Worm (Caenorhabditis elegans) whole organism, L2 larva: ENCODE measurements around the gene fbxb-65.

ENCODE experiments used
- Y55F3AM.14 ChIP-seq: fragments of 200-800 bp; sonication (Bioruptor generic); optimal IDR thresholded peaks from 2 replicates; lab custom pipeline; 2018; ENCODE audit warnings: mild to moderate bottlenecking, missing genetic modification characterization, missing compliant biosample characterization
- ceh-16 ChIP-seq: fragments of 150-350 bp; optimal IDR thresholded peaks from 2 replicates; lab custom pipeline; 2014; ENCODE audit warnings: missing biosample characterization, missing genetic modification characterization
- ceh-82 ChIP-seq: fragments of 150-350 bp; optimal IDR thresholded peaks from 2 replicates; lab custom pipeline; 2014; ENCODE audit warnings: missing biosample characterization, missing genetic modification characterization
- egl-27 ChIP-seq: sonication (generic microtip); optimal IDR thresholded peaks from 3 replicates; lab custom pipeline; 2017; ENCODE audit warnings: missing biosample characterization, missing genetic modification reagents, missing genetic modification characterization
- fos-1 ChIP-seq: fragments of 150-350 bp; optimal IDR thresholded peaks from 2 replicates; lab custom pipeline; 2014; ENCODE audit warnings: missing biosample characterization, missing genetic modification characterization
- gmeb-1 ChIP-seq: fragments of 150-350 bp; optimal IDR thresholded peaks from 2 replicates; lab custom pipeline; 2014; ENCODE audit warnings: missing biosample characterization, missing genetic modification characterization
- lsy-2 ChIP-seq, 2 experiments: fragments of 150-350 bp in 1 of 2; sonication (generic microtip) in 1 of 2; optimal IDR thresholded peaks; 2 replicates each; lab custom pipeline; 2014 to 2017; ENCODE audit warnings: missing biosample characterization in 2 of 2, missing genetic modification characterization in 2 of 2
- nhr-11 ChIP-seq: fragments of 150-350 bp; optimal IDR thresholded peaks from 2 replicates; lab custom pipeline; 2014; ENCODE audit warnings: missing biosample characterization, missing genetic modification characterization
- nhr-23 ChIP-seq: fragments of 150-350 bp; optimal IDR thresholded peaks from 2 replicates; lab custom pipeline; 2014; ENCODE audit warnings: missing biosample characterization, missing genetic modification reagents, missing genetic modification characterization
- sma-9 ChIP-seq, 2 experiments: fragments of 150-350 bp in 1 of 2; sonication (generic microtip) in 1 of 2; optimal IDR thresholded peaks; 2 replicates each; lab custom pipeline; 2014 to 2016; ENCODE audit warnings: missing genetic modification characterization in 2 of 2, mild to moderate bottlenecking in 1 of 2, missing biosample characterization in 1 of 2, missing compliant biosample characterization in 1 of 2, missing genetic modification reagents in 1 of 2, moderate library complexity in 1 of 2
- unc-39 ChIP-seq: fragments of 150-350 bp; optimal IDR thresholded peaks from 2 replicates; lab custom pipeline; 2014; ENCODE audit warnings: missing biosample characterization, missing genetic modification characterization
- unc-62 ChIP-seq: fragments of 150-350 bp; optimal IDR thresholded peaks from 2 replicates; lab custom pipeline; 2014; ENCODE audit warnings: missing biosample characterization, missing genetic modification reagents, missing genetic modification characterization
- zag-1 ChIP-seq: fragments of 150-350 bp; optimal IDR thresholded peaks from 2 replicates; lab custom pipeline; 2014; ENCODE audit warnings: missing biosample characterization, missing genetic modification characterization
- ztf-11 ChIP-seq: sonication (generic microtip); optimal IDR thresholded peaks from 2 replicates; lab custom pipeline; 2017; ENCODE audit warnings: missing biosample characterization, missing genetic modification characterization

The fbxb-65 gene

DNA sequence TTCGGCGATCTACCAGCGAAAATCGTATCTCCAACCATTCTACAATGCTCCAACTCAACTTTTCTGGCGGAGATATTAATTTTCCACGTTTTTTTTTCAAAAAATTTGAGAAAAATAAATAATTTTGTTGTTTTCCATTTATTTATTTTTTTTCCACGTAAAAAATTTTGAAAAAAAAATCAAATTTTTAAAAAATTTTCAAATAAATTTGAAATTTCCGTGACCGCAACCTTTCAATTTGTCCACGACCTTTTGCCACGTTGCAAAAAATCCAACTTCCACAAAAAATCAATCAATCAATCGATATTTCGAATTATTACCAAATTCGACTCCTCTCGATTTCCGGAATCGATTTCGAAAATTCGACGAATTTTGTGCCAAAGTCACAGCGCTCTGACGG, 41.9 kb downstream of the fbxb-65 start, which contains the start of gene Y43F8A.2:
TSS of gene Y43F8A.2 (plus strand) at position 301 of the 400 bp plus-strand sequence.
- TF ChIP-seq ceh-16 (tag; lab: Kevin White, UChicago): no peak
- no peak for TF ChIP-seq zag-1 (tag; lab: Kevin White, UChicago)
- no peak for TF ChIP-seq ztf-11 (tag; lab: Kevin White, UChicago)
- TF ChIP-seq Y55F3AM.14 (GFP tag; lab: Kevin White, UChicago): no peak
- no peak for TF ChIP-seq lsy-2 (tag; optimal IDR thresholded peaks at IDR 0.05; lab: Kevin White, UChicago)
- TF ChIP-seq unc-39 (tag; lab: Kevin White, UChicago): no peak
- no peak for TF ChIP-seq unc-62 (GFP tag; lab: Kevin White, UChicago)
- no peak for TF ChIP-seq egl-27
- no peak for TF ChIP-seq sma-9 (GFP tag; optimal IDR thresholded peaks at IDR 0.05; lab: Kevin White, UChicago)
- no peak for TF ChIP-seq sma-9 (tag; optimal IDR thresholded peaks at IDR 0.05; lab: Kevin White, UChicago)
- no peak for TF ChIP-seq nhr-23 (tag; lab: Kevin White, UChicago)

DNA sequence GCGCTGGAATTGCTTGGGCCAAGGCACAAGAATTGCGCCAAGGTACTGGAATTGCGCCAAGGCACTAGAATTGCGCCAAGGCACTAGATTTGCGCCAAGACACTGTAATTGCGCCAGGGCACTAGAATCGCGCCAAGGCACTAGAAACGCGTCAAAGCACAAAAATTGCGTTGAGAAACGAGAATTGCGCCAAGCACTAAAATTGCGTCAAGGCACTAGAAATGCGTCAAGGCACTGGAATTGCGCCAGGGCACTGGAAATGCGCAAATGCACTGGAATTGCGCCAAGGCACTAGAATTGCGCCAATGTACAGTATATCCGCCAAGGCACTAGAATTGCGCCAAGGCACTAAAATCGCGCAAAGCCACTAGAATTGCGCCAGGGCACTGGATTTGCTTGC, 42.4 kb downstream of the fbxb-65 start:
- no peak for TF ChIP-seq gmeb-1 (tag; lab: Kevin White, UChicago)

DNA sequence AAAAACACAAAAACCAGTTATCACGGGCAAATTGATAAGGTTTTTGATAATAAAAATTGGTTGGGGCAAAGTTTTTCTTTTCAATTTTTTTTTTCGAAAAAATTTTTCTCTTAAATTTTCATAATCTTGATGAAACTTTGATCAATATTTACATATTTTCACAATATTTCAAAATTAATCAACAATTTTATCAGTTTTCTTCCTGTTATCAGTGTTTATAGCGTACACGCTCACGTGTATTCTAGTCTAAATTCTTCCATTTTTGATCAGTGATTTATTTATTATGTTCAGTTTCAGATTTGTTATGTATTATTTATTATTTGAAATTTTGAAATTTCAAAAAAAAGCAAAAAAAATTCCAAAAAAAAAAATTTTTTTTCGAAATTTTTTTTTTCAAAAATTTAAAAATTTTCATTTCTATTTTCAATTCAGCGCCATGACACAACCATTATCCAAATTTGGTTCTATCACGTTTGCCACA, 47.7 kb downstream of the fbxb-65 start, which contains the start of gene nceh-1:
TSS of gene nceh-1 (plus strand) at position 431 of the 481 bp plus-strand sequence.
- TF ChIP-seq fos-1 (tag; lab: Kevin White, UChicago) (peak; percentile 42), nhr-11 (no peak), ceh-82 (tag; lab: Kevin White, UChicago) (no peak)
